Worm (Caenorhabditis elegans): ENCODE measurements around the gene ZC250.2.

ZC250.2 gene

DNA sequence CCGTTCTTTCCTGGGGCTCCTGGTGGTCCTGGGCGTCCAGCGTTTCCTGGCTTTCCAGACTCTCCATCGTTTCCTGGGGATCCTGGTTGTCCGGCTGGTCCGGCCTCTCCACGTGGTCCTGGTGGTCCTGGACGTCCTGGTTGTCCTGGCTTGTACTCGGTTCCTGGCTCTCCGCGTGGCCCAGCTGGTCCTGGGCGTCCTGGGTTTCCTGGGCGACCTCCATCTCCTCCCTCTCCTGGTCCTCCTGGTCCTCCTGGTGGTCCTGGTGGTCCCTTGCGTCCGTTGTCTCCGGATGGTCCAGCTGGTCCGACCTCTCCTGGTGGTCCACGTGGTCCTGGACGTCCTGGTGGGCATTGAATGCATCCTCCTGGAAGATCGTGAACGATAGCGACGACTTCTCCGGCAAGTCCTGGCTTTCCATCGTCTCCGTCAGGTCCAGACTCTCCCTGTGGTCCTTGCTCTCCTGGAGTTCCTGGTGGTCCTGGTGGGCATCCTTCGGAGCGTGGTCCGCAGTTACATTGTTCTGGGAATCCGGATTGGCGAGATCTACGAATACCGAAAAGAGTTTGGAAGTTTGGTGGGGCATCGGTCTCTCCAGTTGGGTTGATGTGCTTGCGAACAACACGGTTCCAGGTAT, 44.0 kb downstream of the ZC250.2 start:
- TF ChIP-seq C34F6.9 (tag; optimal IDR thresholded peaks at IDR 0.05) (no peak), aly-2 (tag; optimal IDR thresholded peaks at IDR 0.05) (no peak), lsy-2 (tag; optimal IDR thresholded peaks at IDR 0.05) (no peak), alr-1 (tag; optimal IDR thresholded peaks at IDR 0.05) (no peak), nhr-6 (tag; optimal IDR thresholded peaks at IDR 0.05) (no peak), sma-3 (GFP tag; optimal IDR thresholded peaks at IDR 0.05) (no peak), mdl-1 (tag; optimal IDR thresholded peaks at IDR 0.05) (no peak), unc-55 (GFP tag; optimal IDR thresholded peaks at IDR 0.05) (no peak), mbf-1 (tag; optimal IDR thresholded peaks at IDR 0.05) (no peak), sem-4 (tag; optimal IDR thresholded peaks at IDR 0.05) (no peak), zag-1 (tag; optimal IDR thresholded peaks at IDR 0.05) (no peak), dmd-4 (tag; optimal IDR thresholded peaks at IDR 0.05) (no peak), elt-1 (tag; optimal IDR thresholded peaks at IDR 0.05) (no peak), ztf-11 (tag; optimal IDR thresholded peaks at IDR 0.05) (no peak), ceh-16 (tag; optimal IDR thresholded peaks at IDR 0.05) (no peak)

ce11 chrV:5836616-5836982, 44.5 kb downstream of the ZC250.2 start, which contains the start of gene col-140:
Gene col-140, minus strand, starts transcription at chrV:5836834.
- TF ChIP-seq ZK546.5 (tag; optimal IDR thresholded peaks at IDR 0.05) = no peak

- TF ChIP-seq ama-1 (optimal IDR thresholded peaks at IDR 0.05) (peak; percentile 77), nhr-25 (tag; optimal IDR thresholded peaks at IDR 0.05) (peak; percentile 76), aly-2 (tag; optimal IDR thresholded peaks at IDR 0.05) (no peak), lsy-2 (tag; optimal IDR thresholded peaks at IDR 0.05) (peak in 1 of 2 experiments; percentile 6), nhr-11 (tag; optimal IDR thresholded peaks at IDR 0.05) (no peak), nhr-129 (tag; optimal IDR thresholded peaks at IDR 0.05) (peak; percentile 17), dmd-4 (tag; optimal IDR thresholded peaks at IDR 0.05) (no peak), blmp-1 (tag; optimal IDR thresholded peaks at IDR 0.05; ENCODE audit: insufficient read depth) (peak; percentile 58), C34F6.9 (tag; optimal IDR thresholded peaks at IDR 0.05) (peak; percentile 30), ztf-4 (tag; optimal IDR thresholded peaks at IDR 0.05) (peak; percentile 47), sma-3 (GFP tag; optimal IDR thresholded peaks at IDR 0.05) (peak; percentile 2)
Measured at ce11 chrV:5838576-5839366, 46.6 kb downstream of the ZC250.2 start, which contains the start of gene F26F12.2. Gene F26F12.2, minus strand, starts transcription at chrV:5838613.

- TF ChIP-seq fos-1 (tag; optimal IDR thresholded peaks at IDR 0.05) (no peak), snpc-4 (tag; optimal IDR thresholded peaks at IDR 0.05) (no peak), ztf-1 (GFP tag; conservative IDR thresholded peaks at IDR 0.05) (0 out of 2 replicates have a peak, but pooled peaks have one; percentile 32), C34F6.9 (tag; optimal IDR thresholded peaks at IDR 0.05) (no peak), nhr-129 (tag; optimal IDR thresholded peaks at IDR 0.05) (peak; percentile 4), elt-3 (tag; optimal IDR thresholded peaks at IDR 0.05) (no peak), lin-39 (tag; optimal IDR thresholded peaks at IDR 0.05) (no peak), nhr-11 (tag; optimal IDR thresholded peaks at IDR 0.05) (no peak), sma-3 (GFP tag; optimal IDR thresholded peaks at IDR 0.05) (no peak), ceh-16 (tag; optimal IDR thresholded peaks at IDR 0.05) (no peak), peb-1 (tag; optimal IDR thresholded peaks at IDR 0.05) (no peak), zag-1 (tag; optimal IDR thresholded peaks at IDR 0.05) (no peak), ama-1 (optimal IDR thresholded peaks at IDR 0.05) (no peak), crh-2 (tag; optimal IDR thresholded peaks at IDR 0.05) (no peak), alr-1 (tag; optimal IDR thresholded peaks at IDR 0.05) (no peak)
Measured at ce11 chrV:5840939-5841338, 48.8 kb downstream of the ZC250.2 start.

ce11 chrV:5842507-5843144, 50.5 kb downstream of the ZC250.2 start:
- TF ChIP-seq ama-1 (optimal IDR thresholded peaks at IDR 0.05) (peak; percentile 89), nhr-129 (tag; optimal IDR thresholded peaks at IDR 0.05) (peak; percentile 17), sma-9 (GFP tag; optimal IDR thresholded peaks at IDR 0.05) (peak; percentile 60), sma-9 (tag; optimal IDR thresholded peaks at IDR 0.05) (no peak), elt-3 (tag; optimal IDR thresholded peaks at IDR 0.05) (no peak), F13H6.1 (tag; optimal IDR thresholded peaks at IDR 0.05) (peak; percentile 26)
